Worm (Caenorhabditis elegans) whole organism, young adult: ENCODE data around the gene rbm-42.
A peak's percentile ranks its signal among the peaks of the same experiment; 100 is the strongest.

Experiments
- B0019.2 ChIP-seq: fragments of 200-800 bp; sonication (Bioruptor generic); conservative IDR thresholded peaks from 2 replicates; pipeline ENCODE4 v1.3.6; 2022; ENCODE audit warnings: missing genetic modification reagents, missing genetic modification characterization, missing compliant biosample characterization
- B0336.3 ChIP-seq: fragments of 200-800 bp; sonication (Bioruptor generic); IDR thresholded peaks from 2 replicates; pipeline ENCODE4 v1.3.6; 2022; ENCODE audit warnings: missing genetic modification characterization, missing compliant biosample characterization
- C06A6.2 ChIP-seq: fragments of 200-800 bp; sonication (Bioruptor generic); conservative IDR thresholded peaks from 2 replicates; pipeline ENCODE4 v1.3.6; 2022; ENCODE audit warnings: missing genetic modification characterization, missing compliant biosample characterization
- F10E7.11 ChIP-seq: sonication (generic microtip); optimal IDR thresholded peaks from 2 replicates; lab custom pipeline; 2017; ENCODE audit warnings: mild to moderate bottlenecking, missing genetic modification characterization, moderate library complexity, missing compliant biosample characterization
- F57A8.1 ChIP-seq: fragments of 200-800 bp; sonication (Bioruptor generic); optimal IDR thresholded peaks from 2 replicates; lab custom pipeline; 2018; ENCODE audit warnings: mild to moderate bottlenecking, missing genetic modification characterization, moderate library complexity, missing compliant biosample characterization
- T26A5.8 ChIP-seq: sonication (generic microtip); optimal IDR thresholded peaks from 2 replicates; lab custom pipeline; 2016; ENCODE audit warnings: missing genetic modification characterization, missing compliant biosample characterization
- Y67H2A.10 ChIP-seq: fragments of 200-800 bp; sonication (Bioruptor generic); conservative IDR thresholded peaks from 2 replicates; pipeline ENCODE4 v1.3.6; 2022; ENCODE audit warnings: missing genetic modification reagents, missing genetic modification characterization, missing compliant biosample characterization
- ZK185.1 ChIP-seq: sonication (generic microtip); optimal IDR thresholded peaks from 2 replicates; lab custom pipeline; 2016; ENCODE audit warnings: mild to moderate bottlenecking, missing genetic modification characterization, missing compliant biosample characterization; ENCODE audit not compliant: poor library complexity, severe bottlenecking
- akir-1 ChIP-seq: fragments of 200-800 bp; sonication (Bioruptor generic); optimal IDR thresholded peaks from 2 replicates; lab custom pipeline; 2018; ENCODE audit warnings: mild to moderate bottlenecking, missing genetic modification characterization, moderate library complexity, missing compliant biosample characterization
- aptf-3 ChIP-seq: fragments of 200-800 bp; sonication (Bioruptor generic); IDR thresholded peaks from 2 replicates; pipeline ENCODE4 v1.3.6; 2022; ENCODE audit warnings: missing genetic modification characterization, missing compliant biosample characterization
- attf-5 ChIP-seq: fragments of 200-800 bp; sonication (Bioruptor generic); optimal IDR thresholded peaks from 2 replicates; lab custom pipeline; 2018; ENCODE audit warnings: mild to moderate bottlenecking, missing genetic modification characterization, missing compliant biosample characterization
- attf-6 ChIP-seq: fragments of 200-800 bp; sonication (Bioruptor generic); IDR thresholded peaks from 2 replicates; pipeline ENCODE4 v1.3.6; 2022; ENCODE audit warnings: missing genetic modification reagents, missing genetic modification characterization, missing compliant biosample characterization
- bed-2 ChIP-seq: fragments of 200-800 bp; sonication (Bioruptor generic); IDR thresholded peaks from 2 replicates; pipeline ENCODE4 v1.3.6; 2022; ENCODE audit warnings: missing genetic modification reagents, missing genetic modification characterization, missing compliant biosample characterization
- cebp-2 ChIP-seq: fragments of 200-800 bp; sonication (Bioruptor generic); IDR thresholded peaks from 2 replicates; pipeline ENCODE4 v1.3.6; 2022; ENCODE audit warnings: missing genetic modification characterization, missing compliant biosample characterization
- ceh-100 ChIP-seq: fragments of 200-800 bp; sonication (Bioruptor generic); IDR thresholded peaks from 2 replicates; pipeline ENCODE4 v1.3.6; 2022; ENCODE audit warnings: missing genetic modification reagents, missing genetic modification characterization, missing compliant biosample characterization
- ceh-40 ChIP-seq: fragments of 200-800 bp; sonication (Bioruptor generic); IDR thresholded peaks from 2 replicates; pipeline ENCODE4 v1.3.6; 2022; ENCODE audit warnings: missing genetic modification characterization, missing compliant biosample characterization
- ceh-91 ChIP-seq: fragments of 200-800 bp; sonication (Bioruptor generic); IDR thresholded peaks from 2 replicates; pipeline ENCODE4 v1.3.6; 2022; ENCODE audit warnings: missing genetic modification reagents, missing genetic modification characterization, missing compliant biosample characterization
- die-1 ChIP-seq: sonication (generic microtip); optimal IDR thresholded peaks from 2 replicates; lab custom pipeline; 2016; ENCODE audit warnings: missing genotype, mild to moderate bottlenecking, missing genetic modification characterization, missing compliant biosample characterization
- dpff-1 ChIP-seq: sonication (generic microtip); optimal IDR thresholded peaks from 2 replicates; lab custom pipeline; 2017; ENCODE audit warnings: mild to moderate bottlenecking, missing genetic modification characterization, missing compliant biosample characterization
- efl-1 ChIP-seq: fragments of 150-350 bp; optimal IDR thresholded peaks from 2 replicates; lab custom pipeline; 2014; ENCODE audit warnings: missing biosample characterization, missing genetic modification reagents, missing genetic modification characterization
- egrh-3 ChIP-seq: fragments of 200-800 bp; sonication (Bioruptor generic); IDR thresholded peaks from 2 replicates; pipeline ENCODE4 v1.3.6; 2022; ENCODE audit warnings: missing genetic modification reagents, missing genetic modification characterization, missing compliant biosample characterization
- ekl-4 ChIP-seq: fragments of 200-800 bp; sonication (Bioruptor generic); IDR thresholded peaks from 2 replicates; pipeline ENCODE4 v1.3.6; 2022; ENCODE audit warnings: missing genetic modification reagents, missing genetic modification characterization, missing compliant biosample characterization
- him-1 ChIP-seq: sonication (generic microtip); optimal IDR thresholded peaks from 2 replicates; lab custom pipeline; 2016; ENCODE audit warnings: missing genotype, missing genetic modification reagents, missing genetic modification characterization, missing compliant biosample characterization
- let-526 ChIP-seq: fragments of 200-800 bp; sonication (Bioruptor generic); IDR thresholded peaks from 2 replicates; pipeline ENCODE4 v1.3.6; 2022; ENCODE audit warnings: missing genetic modification reagents, missing genetic modification characterization, missing compliant biosample characterization
- lin-26 ChIP-seq: fragments of 200-800 bp; sonication (Bioruptor generic); IDR thresholded peaks from 2 replicates; pipeline ENCODE4 v1.3.6; 2022; ENCODE audit warnings: missing genetic modification reagents, missing genetic modification characterization, missing compliant biosample characterization
- lin-35 ChIP-seq, 3 experiments: fragments of 150-350 bp in 2 of 3; sonication (generic microtip) in 1 of 3; optimal IDR thresholded peaks; 2 replicates each; lab custom pipeline; 2014 to 2018; ENCODE audit warnings: missing biosample characterization in 3 of 3, missing genetic modification characterization in 3 of 3, missing genetic modification reagents in 3 of 3
- lin-54 ChIP-seq: fragments of 200-800 bp; sonication (Bioruptor generic); optimal IDR thresholded peaks from 2 replicates; lab custom pipeline; 2018; ENCODE audit warnings: mild to moderate bottlenecking, missing genetic modification characterization, missing compliant biosample characterization
- lsy-27 ChIP-seq: sonication (generic microtip); optimal IDR thresholded peaks from 2 replicates; lab custom pipeline; 2017; ENCODE audit warnings: missing genetic modification characterization, mild to moderate bottlenecking, missing compliant biosample characterization, antibody characterized with exemption, missing genotype, borderline replicate concordance; ENCODE audit not compliant: insufficient read depth
- madf-6 ChIP-seq: fragments of 200-800 bp; sonication (Bioruptor generic); IDR thresholded peaks from 2 replicates; pipeline ENCODE4 v1.3.6; 2022; ENCODE audit warnings: missing genetic modification reagents, missing genetic modification characterization, missing compliant biosample characterization
- madf-8 ChIP-seq: fragments of 200-800 bp; sonication (Bioruptor generic); conservative IDR thresholded peaks from 2 replicates; pipeline ENCODE4 v1.3.6; 2022; ENCODE audit warnings: missing genetic modification reagents, missing genetic modification characterization, missing compliant biosample characterization
- mxl-1 ChIP-seq: sonication (generic microtip); optimal IDR thresholded peaks from 2 replicates; lab custom pipeline; 2016; ENCODE audit warnings: missing genetic modification characterization, missing compliant biosample characterization
- nfya-2 ChIP-seq: fragments of 200-800 bp; sonication (Bioruptor generic); IDR thresholded peaks from 2 replicates; pipeline ENCODE4 v1.3.6; 2022; ENCODE audit warnings: missing genetic modification reagents, missing genetic modification characterization, missing compliant biosample characterization
- nfyb-1 ChIP-seq: fragments of 200-800 bp; sonication (Bioruptor generic); IDR thresholded peaks from 2 replicates; pipeline ENCODE4 v1.3.6; 2022; ENCODE audit warnings: missing genetic modification reagents, missing genetic modification characterization, missing compliant biosample characterization
- nhr-90 ChIP-seq: sonication (generic microtip); optimal IDR thresholded peaks from 2 replicates; lab custom pipeline; 2016; ENCODE audit warnings: missing genotype, mild to moderate bottlenecking, missing genetic modification characterization, missing compliant biosample characterization
- rcor-1 ChIP-seq: fragments of 200-800 bp; sonication (Bioruptor generic); IDR thresholded peaks from 2 replicates; pipeline ENCODE4 v1.3.6; 2022; ENCODE audit warnings: missing genetic modification reagents, missing genetic modification characterization, missing compliant biosample characterization
- rec-8 ChIP-seq, 2 experiments: sonication (generic microtip); optimal IDR thresholded peaks; 2 replicates each; lab custom pipeline; 2016; ENCODE audit warnings: mild to moderate bottlenecking in 2 of 2, missing genetic modification characterization in 2 of 2, missing genetic modification reagents in 2 of 2, missing genotype in 2 of 2, missing biosample characterization in 1 of 2, missing compliant biosample characterization in 1 of 2, moderate library complexity in 1 of 2
- snpc-1.1 ChIP-seq: sonication (generic microtip); optimal IDR thresholded peaks from 2 replicates; lab custom pipeline; 2017; ENCODE audit warnings: missing genetic modification characterization, mild to moderate bottlenecking, missing compliant biosample characterization, antibody characterized with exemption, moderate library complexity, missing genotype, missing genetic modification reagents; ENCODE audit not compliant: insufficient read depth
- snpc-4 ChIP-seq, 5 experiments: fragments of 150-350 bp in 1 of 5; sonication (generic microtip) in 4 of 5; optimal IDR thresholded peaks; 2 replicates each; lab custom pipeline; 2014 to 2018; ENCODE audit warnings: missing genetic modification characterization in 5 of 5, missing biosample characterization in 3 of 5, antibody characterized with exemption in 2 of 5, mild to moderate bottlenecking in 2 of 5, missing compliant biosample characterization in 2 of 5, missing genotype in 2 of 5, moderate library complexity in 2 of 5, missing genetic modification reagents in 1 of 5
- sptf-2 ChIP-seq: fragments of 200-800 bp; sonication (Bioruptor generic); optimal IDR thresholded peaks from 2 replicates; lab custom pipeline; 2018; ENCODE audit warnings: mild to moderate bottlenecking, missing genetic modification characterization, missing compliant biosample characterization
- tbp1 ChIP-seq: fragments of 200-800 bp; sonication (Bioruptor generic); optimal IDR thresholded peaks from 2 replicates; lab custom pipeline; 2018; ENCODE audit warnings: mild to moderate bottlenecking, missing genetic modification characterization, missing compliant biosample characterization
- tbx-9 ChIP-seq: sonication (generic microtip); optimal IDR thresholded peaks from 2 replicates; lab custom pipeline; 2016; ENCODE audit warnings: borderline replicate concordance, missing genetic modification characterization, inconsistent platforms, missing compliant biosample characterization
- unc-130 ChIP-seq: sonication (generic microtip); optimal IDR thresholded peaks from 2 replicates; lab custom pipeline; 2016; ENCODE audit warnings: missing genetic modification reagents, missing genetic modification characterization, missing compliant biosample characterization
- unc-62 ChIP-seq: fragments of 150-350 bp; optimal IDR thresholded peaks from 2 replicates; lab custom pipeline; 2014; ENCODE audit warnings: missing biosample characterization, missing genetic modification reagents, missing genetic modification characterization
- zim-3 ChIP-seq: sonication (generic microtip); optimal IDR thresholded peaks from 2 replicates; lab custom pipeline; 2017; ENCODE audit warnings: mild to moderate bottlenecking, missing genetic modification characterization, moderate library complexity, missing compliant biosample characterization
- ztf-18 ChIP-seq: sonication (generic microtip); optimal IDR thresholded peaks from 2 replicates; lab custom pipeline; 2016; ENCODE audit warnings: missing genotype, mild to moderate bottlenecking, missing genetic modification characterization, missing compliant biosample characterization
- ztf-22 ChIP-seq: fragments of 200-800 bp; sonication (Bioruptor generic); optimal IDR thresholded peaks from 2 replicates; lab custom pipeline; 2018; ENCODE audit warnings: mild to moderate bottlenecking, missing genetic modification characterization, moderate library complexity, missing compliant biosample characterization

rbm-42 gene

ce11 chrIII:5153137-5153536 lies at the start of gene rbm-42, which contains the start of gene grwd-1:
TSS of gene rbm-42 (minus strand) at chrIII:5153229.
TSS of gene grwd-1 (plus strand) at chrIII:5153464.
- TF ChIP-seq efl-1 (no peak), attf-5 (GFP tag; lab: Kevin White, UChicago) (peak; percentile 42), sptf-2 (no peak), Y67H2A.10 (GFP tag; lab: Robert Waterston, UW) (no peak), mxl-1 (tag; lab: Kevin White, UChicago) (no peak), lsy-27 (tag; lab: Kevin White, UChicago) (no peak), snpc-4 (GFP tag; optimal IDR thresholded peaks at IDR 0.05; lab: Kevin White, UChicago) (peak; percentile 58), snpc-4 (tag; optimal IDR thresholded peaks at IDR 0.05; lab: Kevin White, UChicago) (no peak), nfyb-1 (no peak), ztf-22 (no peak)

ce11 chrIII:5202641-5203040 lies 49.6 kb upstream of the rbm-42 start:
- TF ChIP-seq attf-6: no peak
- no peak for TF ChIP-seq efl-1
- no peak for TF ChIP-seq egrh-3 (GFP tag; lab: Robert Waterston, UW)
- no peak for TF ChIP-seq akir-1 (GFP tag; lab: Kevin White, UChicago)
- TF ChIP-seq lin-35 (GFP tag; optimal IDR thresholded peaks at IDR 0.05; lab: Kevin White, UChicago): peak in 1 of 3 experiments; percentile 7
- TF ChIP-seq bed-2 (GFP tag; lab: Robert Waterston, UW): no peak
- peak; percentile 15 for TF ChIP-seq tbp1 (GFP tag; lab: Kevin White, UChicago)
- TF ChIP-seq let-526 (GFP tag; lab: Robert Waterston, UW): no peak
- no peak for TF ChIP-seq lin-26 (GFP tag; lab: Robert Waterston, UW)
- no peak; the same call in 1 of the 2 replicates for TF ChIP-seq B0336.3 (GFP tag; lab: Robert Waterston, UW)
- TF ChIP-seq ceh-40 (GFP tag; lab: Robert Waterston, UW): no peak
- no peak for TF ChIP-seq tbx-9 (tag; lab: Kevin White, UChicago)
- TF ChIP-seq sptf-2: no peak
- TF ChIP-seq ZK185.1 (tag; lab: Kevin White, UChicago): peak; percentile 42
- TF ChIP-seq zim-3 (tag; lab: Kevin White, UChicago): no peak
- no peak for TF ChIP-seq cebp-2
- no peak for TF ChIP-seq nhr-90
- no peak for TF ChIP-seq dpff-1 (tag; lab: Kevin White, UChicago)
- no peak for TF ChIP-seq nfya-2 (GFP tag; lab: Robert Waterston, UW)
- no peak for TF ChIP-seq T26A5.8 (tag; lab: Kevin White, UChicago)
- no peak for TF ChIP-seq F57A8.1
- no peak for TF ChIP-seq unc-130 (GFP tag; lab: Kevin White, UChicago)
- no peak for TF ChIP-seq madf-8 (GFP tag; lab: Robert Waterston, UW)
- no peak for TF ChIP-seq ztf-18
- TF ChIP-seq B0019.2: no peak
- no peak for TF ChIP-seq C06A6.2 (GFP tag; lab: Robert Waterston, UW)
- TF ChIP-seq madf-6 (GFP tag; lab: Robert Waterston, UW): no peak
- no peak for TF ChIP-seq rec-8 (tag; optimal IDR thresholded peaks at IDR 0.05; lab: Kevin White, UChicago)
- TF ChIP-seq ceh-100: no peak
- TF ChIP-seq die-1 (tag; lab: Kevin White, UChicago): peak; percentile 17
- no peak for TF ChIP-seq F10E7.11 (tag; lab: Kevin White, UChicago)
- no peak for TF ChIP-seq aptf-3 (GFP tag; lab: Robert Waterston, UW)
- no peak for TF ChIP-seq him-1 (tag; lab: Kevin White, UChicago)
- TF ChIP-seq ekl-4 (GFP tag; lab: Robert Waterston, UW): 0 out of 2 replicates have a peak, but pooled peaks have one; percentile 57
- no peak for TF ChIP-seq snpc-1.1 (tag; lab: Kevin White, UChicago)
- TF ChIP-seq lsy-27 (tag; lab: Kevin White, UChicago): no peak
- no peak for TF ChIP-seq lin-54 (GFP tag; lab: Kevin White, UChicago)
- TF ChIP-seq unc-62: no peak
- TF ChIP-seq ceh-91 (GFP tag; lab: Robert Waterston, UW): no peak
- TF ChIP-seq rcor-1 (GFP tag; lab: Robert Waterston, UW): no peak
